Fruit fly (Drosophila melanogaster): ENCODE measurements around the gene CG32109.

CG32109 gene

DNA sequence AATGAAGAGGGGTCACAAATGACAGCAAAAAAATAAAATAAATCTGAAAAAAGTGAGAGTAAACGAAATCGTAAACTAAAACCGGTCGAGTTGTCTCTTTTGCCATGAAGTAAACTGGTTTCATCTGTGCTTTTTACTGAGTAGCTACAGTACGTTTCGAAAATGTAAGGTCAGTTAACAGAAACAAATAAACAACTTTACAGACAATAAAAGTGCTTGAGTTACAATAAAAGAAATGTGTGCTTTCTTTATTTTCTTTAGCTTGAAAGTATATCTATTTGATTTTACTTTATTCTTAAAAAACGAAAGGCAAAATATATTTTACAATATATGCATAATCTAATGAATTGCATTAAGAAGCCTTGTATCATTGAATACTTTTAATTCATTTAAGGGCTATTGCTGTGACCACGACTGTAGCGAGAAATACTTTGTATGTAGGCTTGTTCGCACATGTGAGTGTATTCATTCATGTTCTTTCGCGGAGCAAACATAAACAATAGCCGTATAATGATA is 47.8 kb downstream of the CG32109 start (continued):
- TF ChIP-seq odd (GFP tag; optimal IDR thresholded peaks at IDR 0.05) (peak; percentile 37), bigmax (GFP tag; optimal IDR thresholded peaks at IDR 0.05) (no peak), CG3838 (GFP tag; optimal IDR thresholded peaks at IDR 0.05) (no peak), Tbp (GFP tag; optimal IDR thresholded peaks at IDR 0.05) (no peak), dpn (GFP tag; optimal IDR thresholded peaks at IDR 0.05) (peak; percentile 49 to 55), shn (GFP tag; optimal IDR thresholded peaks at IDR 0.05) (no peak), Sox100B (GFP tag; optimal IDR thresholded peaks at IDR 0.05) (peak; percentile 74), Sin3A (optimal IDR thresholded peaks at IDR 0.05) (no peak), Ets65A (GFP tag) (no peak), CG4328 (GFP tag; optimal IDR thresholded peaks at IDR 0.05) (no peak), CG17829 (tag; optimal IDR thresholded peaks at IDR 0.05) (peak; percentile 67), CG43689 (GFP tag; IDR thresholded peaks at IDR 0.05) (no peak), trem (tag; optimal IDR thresholded peaks at IDR 0.05) (peak; percentile 64), HHEX (GFP tag; optimal IDR thresholded peaks at IDR 0.05) (peak; percentile 39), ken (GFP tag; IDR thresholded peaks at IDR 0.05) (no peak), aop (GFP tag; IDR thresholded peaks at IDR 0.05) (no peak), Gsc (GFP tag; IDR thresholded peaks at IDR 0.05) (no peak), Hey (tag; optimal IDR thresholded peaks at IDR 0.05) (no peak), hth (optimal IDR thresholded peaks at IDR 0.05) (no peak), kay (GFP tag; optimal IDR thresholded peaks at IDR 0.05) (peak; percentile 8), ap (GFP tag; IDR thresholded peaks at IDR 0.05) (no peak), CG3065 (GFP tag; optimal IDR thresholded peaks at IDR 0.05) (no peak), CG8765 (GFP tag; IDR thresholded peaks at IDR 0.05) (no peak), CG17385 (GFP tag; optimal IDR thresholded peaks at IDR 0.05) (peak; percentile 53), pita (GFP tag; optimal IDR thresholded peaks at IDR 0.05) (no peak), sna (GFP tag; IDR thresholded peaks at IDR 0.05; ENCODE audit: partially characterized antibody) (no peak), oc (tag; optimal IDR thresholded peaks at IDR 0.05) (peak; percentile 52), pnt (GFP tag; optimal IDR thresholded peaks at IDR 0.05) (no peak), Hr51 (GFP tag; optimal IDR thresholded peaks at IDR 0.05) (peak in 1 of 2 experiments; percentile 79), CG10321 (GFP tag; IDR thresholded peaks at IDR 0.05) (no peak), psq (GFP tag; optimal IDR thresholded peaks at IDR 0.05) (no peak), sima (GFP tag; optimal IDR thresholded peaks at IDR 0.05) (no peak), CG1832 (GFP tag; optimal IDR thresholded peaks at IDR 0.05) (no peak), CG2202 (tag; optimal IDR thresholded peaks at IDR 0.05) (no peak), CG7556 (GFP tag; optimal IDR thresholded peaks at IDR 0.05) (peak; percentile 79), CG14667 (GFP tag; IDR thresholded peaks at IDR 0.05) (peak; percentile 9; the same call in 1 of the 2 replicates), exex (tag; optimal IDR thresholded peaks at IDR 0.05) (peak; percentile 28), Abd-B (GFP tag; optimal IDR thresholded peaks at IDR 0.05) (peak; percentile 29), CrebB (tag; optimal IDR thresholded peaks at IDR 0.05) (peak; percentile 58), CG18262 (tag; optimal IDR thresholded peaks at IDR 0.05) (peak; percentile 77), org-1 (GFP tag; optimal IDR thresholded peaks at IDR 0.05) (peak; percentile 47), Atf-2 (GFP tag; optimal IDR thresholded peaks at IDR 0.05) (no peak), trh (GFP tag; optimal IDR thresholded peaks at IDR 0.05) (no peak), CG11456 (GFP tag; IDR thresholded peaks at IDR 0.05) (0 out of 3 replicates have a peak, but pooled peaks have one; percentile 44), gcm (GFP tag; optimal IDR thresholded peaks at IDR 0.05) (peak; percentile 75), Hmr (GFP tag; optimal IDR thresholded peaks at IDR 0.05) (peak; percentile 68), CG5180 (GFP tag; optimal IDR thresholded peaks at IDR 0.05) (no peak), tx (GFP tag; optimal IDR thresholded peaks at IDR 0.05) (no peak), CG7839 (tag; optimal IDR thresholded peaks at IDR 0.05) (peak; percentile 78), CG4820 (GFP tag; optimal IDR thresholded peaks at IDR 0.05) (peak; percentile 15), CG14965 (GFP tag; optimal IDR thresholded peaks at IDR 0.05; ENCODE audit: borderline replicate concordance) (no peak), eve (GFP tag; optimal IDR thresholded peaks at IDR 0.05) (peak in 1 of 2 experiments; percentile 30)
